Worm (Caenorhabditis elegans) whole organism, late embryonic: ENCODE results near the gene dylt-3.
A peak's percentile ranks its signal among the peaks of the same experiment; 100 is the strongest.

Experiments
- C08G9.2 ChIP-seq: sonication (generic microtip); optimal IDR thresholded peaks from 2 replicates; lab custom pipeline; 2016; ENCODE audit warnings: mild to moderate bottlenecking, missing genetic modification characterization, moderate library complexity, missing compliant biosample characterization
- C38D4.7 ChIP-seq: fragments of 200-800 bp; sonication (Bioruptor generic); optimal IDR thresholded peaks from 2 replicates; lab custom pipeline; 2018; ENCODE audit warnings: mild to moderate bottlenecking, missing genetic modification characterization, moderate library complexity, missing compliant biosample characterization
- K02D7.2 ChIP-seq: sonication (generic microtip); optimal IDR thresholded peaks from 2 replicates; lab custom pipeline; 2017; ENCODE audit warnings: mild to moderate bottlenecking, missing genetic modification characterization, missing compliant biosample characterization
- K09A11.1 ChIP-seq: sonication (generic microtip); optimal IDR thresholded peaks from 2 replicates; lab custom pipeline; 2017; ENCODE audit warnings: antibody characterized with exemption, mild to moderate bottlenecking, missing genetic modification characterization, missing compliant biosample characterization; ENCODE audit not compliant: insufficient read depth
- T23F11.4 ChIP-seq: fragments of 200-800 bp; sonication (Bioruptor generic); optimal IDR thresholded peaks from 2 replicates; lab custom pipeline; 2018; ENCODE audit warnings: mild to moderate bottlenecking, missing genetic modification characterization, missing compliant biosample characterization
- Y22D7AL.16 ChIP-seq: sonication (generic microtip); optimal IDR thresholded peaks from 2 replicates; lab custom pipeline; 2016; ENCODE audit warnings: missing genetic modification characterization, missing compliant biosample characterization
- ceh-14 ChIP-seq: sonication (generic microtip); optimal IDR thresholded peaks from 2 replicates; lab custom pipeline; 2016; ENCODE audit warnings: missing genotype, missing genetic modification characterization, missing compliant biosample characterization
- ceh-18 ChIP-seq: sonication (generic microtip); optimal IDR thresholded peaks from 2 replicates; lab custom pipeline; 2016; ENCODE audit warnings: missing genetic modification characterization, missing compliant biosample characterization
- ceh-6 ChIP-seq: fragments of 200-800 bp; sonication (Bioruptor generic); optimal IDR thresholded peaks from 2 replicates; lab custom pipeline; 2018; ENCODE audit warnings: mild to moderate bottlenecking, missing genetic modification characterization, missing compliant biosample characterization
- che-1 ChIP-seq: sonication (generic microtip); optimal IDR thresholded peaks from 2 replicates; lab custom pipeline; 2016; ENCODE audit warnings: mild to moderate bottlenecking, missing genetic modification characterization, missing compliant biosample characterization
- dve-1 ChIP-seq: sonication (generic microtip); optimal IDR thresholded peaks from 2 replicates; lab custom pipeline; 2017; ENCODE audit warnings: antibody characterized with exemption, mild to moderate bottlenecking, missing genetic modification characterization, missing compliant biosample characterization
- elt-2 ChIP-seq: sonication (generic microtip); optimal IDR thresholded peaks from 2 replicates; lab custom pipeline; 2016; ENCODE audit warnings: missing genetic modification reagents, missing genetic modification characterization, missing compliant biosample characterization
- fkh-10 ChIP-seq: fragments of 150-350 bp; optimal IDR thresholded peaks from 2 replicates; lab custom pipeline; 2014; ENCODE audit warnings: missing biosample characterization, missing genetic modification reagents, missing genetic modification characterization
- hlh-15 ChIP-seq: sonication (generic microtip); optimal IDR thresholded peaks from 2 replicates; lab custom pipeline; 2016; ENCODE audit warnings: missing genetic modification characterization, missing compliant biosample characterization
- nhr-11 ChIP-seq: fragments of 150-350 bp; optimal IDR thresholded peaks from 2 replicates; lab custom pipeline; 2014; ENCODE audit warnings: missing biosample characterization, missing genetic modification characterization
- pat-9 ChIP-seq: fragments of 200-800 bp; sonication (Bioruptor generic); optimal IDR thresholded peaks from 2 replicates; lab custom pipeline; 2018; ENCODE audit warnings: mild to moderate bottlenecking, missing genetic modification characterization, moderate library complexity, missing compliant biosample characterization
- ref-2 ChIP-seq: sonication (generic microtip); optimal IDR thresholded peaks from 2 replicates; lab custom pipeline; 2016; ENCODE audit warnings: missing genetic modification characterization, missing compliant biosample characterization
- sox-2 ChIP-seq: fragments of 200-800 bp; sonication (Bioruptor generic); IDR thresholded peaks from 2 replicates; pipeline ENCODE4 v1.3.6; 2022; ENCODE audit warnings: missing genetic modification reagents, missing genetic modification characterization, missing compliant biosample characterization
- sox-4 ChIP-seq: sonication (generic microtip); optimal IDR thresholded peaks from 2 replicates; lab custom pipeline; 2017; ENCODE audit warnings: mild to moderate bottlenecking, missing genetic modification characterization, inconsistent platforms, missing compliant biosample characterization
- syd-9 ChIP-seq: sonication (generic microtip); optimal IDR thresholded peaks from 2 replicates; lab custom pipeline; 2016; ENCODE audit warnings: mild to moderate bottlenecking, missing genetic modification characterization, moderate library complexity, missing compliant biosample characterization
- tbx-2 ChIP-seq: sonication (generic microtip); optimal IDR thresholded peaks from 2 replicates; lab custom pipeline; 2016; ENCODE audit warnings: missing genetic modification characterization, missing compliant biosample characterization
- ztf-16 ChIP-seq: sonication (generic microtip); optimal IDR thresholded peaks from 2 replicates; lab custom pipeline; 2017; ENCODE audit warnings: missing genetic modification characterization, missing compliant biosample characterization

Gene dylt-3

ce11 chrII:8225914-8226313 lies 44.4 kb downstream of the dylt-3 start:
- no peak for TF ChIP-seq ceh-18
- TF ChIP-seq K02D7.2: no peak
- no peak for TF ChIP-seq tbx-2 (tag; lab: Kevin White, UChicago)
- TF ChIP-seq ceh-14 (tag; lab: Kevin White, UChicago): no peak
- no peak for TF ChIP-seq C38D4.7 (GFP tag; lab: Kevin White, UChicago)
- TF ChIP-seq pat-9: no peak
- no peak for TF ChIP-seq syd-9 (tag; lab: Kevin White, UChicago)
- no peak for TF ChIP-seq ztf-16 (tag; lab: Kevin White, UChicago)
- no peak for TF ChIP-seq ref-2 (tag; lab: Kevin White, UChicago)

ce11 chrII:8226475-8226874 lies 44.9 kb downstream of the dylt-3 start:
- peak; percentile 83 for TF ChIP-seq elt-2 (tag; lab: Kevin White, UChicago)
- no peak for TF ChIP-seq sox-4 (tag; lab: Kevin White, UChicago)
- no peak for TF ChIP-seq nhr-11 (tag; lab: Kevin White, UChicago)

ce11 chrII:8230976-8231375 lies 49.4 kb downstream of the dylt-3 start, which contains the start of gene M110.9:
M110.9 (plus strand) TSS chrII:8231276.
- TF ChIP-seq che-1 (tag; lab: Kevin White, UChicago): no peak
- TF ChIP-seq hlh-15: no peak
- no peak for TF ChIP-seq fkh-10
- no peak for TF ChIP-seq ztf-16 (tag; lab: Kevin White, UChicago)
- no peak for TF ChIP-seq Y22D7AL.16 (tag; lab: Kevin White, UChicago)
- no peak for TF ChIP-seq K09A11.1 (tag; lab: Kevin White, UChicago)
- TF ChIP-seq C08G9.2 (tag; lab: Kevin White, UChicago): no peak
- TF ChIP-seq ceh-6 (GFP tag; lab: Kevin White, UChicago): no peak
- no peak for TF ChIP-seq sox-2 (GFP tag; lab: Robert Waterston, UW)
- TF ChIP-seq T23F11.4 (GFP tag; lab: Kevin White, UChicago): no peak
- no peak for TF ChIP-seq ref-2 (tag; lab: Kevin White, UChicago)
- no peak for TF ChIP-seq dve-1
- TF ChIP-seq sox-4 (tag; lab: Kevin White, UChicago): no peak
